Fruit fly (Drosophila melanogaster): ENCODE results near the gene CG31345.

CG31345 gene

dm6 chr3R:12816979-12817594 is at the start of gene CG31345:
TSS of gene CG31345 (minus strand) at chr3R:12817029.
- TF ChIP-seq CG17801 (GFP tag; optimal IDR thresholded peaks at IDR 0.05; ENCODE audit: partially characterized antibody): no peak

dm6 chr3R:12859146-12859545 is 42.3 kb upstream of the CG31345 start, which contains the start of gene CG10126:
TSS of gene CG10126 (minus strand) at chr3R:12859246.
- TF ChIP-seq CG17801 (GFP tag; optimal IDR thresholded peaks at IDR 0.05; ENCODE audit: partially characterized antibody): no peak

- TF ChIP-seq CG17801 (GFP tag; optimal IDR thresholded peaks at IDR 0.05; ENCODE audit: partially characterized antibody): no peak
Measured at dm6 chr3R:12858079-12858478, 41.2 kb upstream of the CG31345 start.

dm6 chr3R:12857527-12857926 is 40.7 kb upstream of the CG31345 start:
- no peak for TF ChIP-seq CG17801 (GFP tag; optimal IDR thresholded peaks at IDR 0.05; ENCODE audit: partially characterized antibody)

dm6 chr3R:12848313-12848712 is 31.5 kb upstream of the CG31345 start, which contains the start of gene beat-Va:
TSS of gene beat-Va (minus strand) at chr3R:12848419.
- no peak for TF ChIP-seq CG17801 (GFP tag; optimal IDR thresholded peaks at IDR 0.05; ENCODE audit: partially characterized antibody)

dm6 chr3R:12827837-12828236 is 11.0 kb upstream of the CG31345 start:
- TF ChIP-seq CG17801 (GFP tag; optimal IDR thresholded peaks at IDR 0.05; ENCODE audit: partially characterized antibody): no peak

dm6 chr3R:12803288-12803687 is 13.5 kb downstream of the CG31345 start:
- TF ChIP-seq CG17801 (GFP tag; optimal IDR thresholded peaks at IDR 0.05; ENCODE audit: partially characterized antibody): no peak

- TF ChIP-seq CG17801 (GFP tag; optimal IDR thresholded peaks at IDR 0.05; ENCODE audit: partially characterized antibody): no peak
Measured at dm6 chr3R:12783152-12783551, 33.7 kb downstream of the CG31345 start, which contains the start of gene beat-Vc. TSS of gene beat-Vc (minus strand) at chr3R:12783216.

Data from ovary, adult (tissue).